Fruit fly (Drosophila melanogaster): ENCODE results near the gene cutlet.

The cutlet gene

dm6 chr2L:3703260-3703659 is 8.3 kb downstream of the cutlet start, which contains the start of gene CG2816 (continued):
- TF ChIP-seq sc (optimal IDR thresholded peaks at IDR 0.05) (no peak), sc (GFP tag; optimal IDR thresholded peaks at IDR 0.05) (no peak), CG10274 (GFP tag; optimal IDR thresholded peaks at IDR 0.05) (peak; percentile 88), Elba2 (GFP tag; optimal IDR thresholded peaks at IDR 0.05) (no peak), CG17385 (GFP tag; optimal IDR thresholded peaks at IDR 0.05) (peak; percentile 45), CG33557 (GFP tag; optimal IDR thresholded peaks at IDR 0.05) (no peak), CG18476 (GFP tag; optimal IDR thresholded peaks at IDR 0.05) (no peak), Nf-YB (GFP tag; optimal IDR thresholded peaks at IDR 0.05) (no peak), CG11247 (GFP tag; IDR thresholded peaks at IDR 0.05) (peak; percentile 89), CG18599 (GFP tag; optimal IDR thresholded peaks at IDR 0.05) (peak; percentile 61), NC2α (GFP tag; optimal IDR thresholded peaks at IDR 0.05) (no peak), CG1024 (GFP tag; IDR thresholded peaks at IDR 0.05) (no peak), zf30C (GFP tag; optimal IDR thresholded peaks at IDR 0.05) (no peak), CG17912 (GFP tag; optimal IDR thresholded peaks at IDR 0.05) (no peak), gcm (GFP tag; optimal IDR thresholded peaks at IDR 0.05) (no peak), CG33213 (GFP tag; optimal IDR thresholded peaks at IDR 0.05) (no peak), Doc3 (GFP tag; IDR thresholded peaks at IDR 0.05; ENCODE audit: partially characterized antibody) (no peak), YL-1 (GFP tag; optimal IDR thresholded peaks at IDR 0.05) (no peak), Awh (GFP tag; IDR thresholded peaks at IDR 0.05) (no peak), E2f2 (GFP tag; IDR thresholded peaks at IDR 0.05) (peak; percentile 41; the same call in 1 of the 2 replicates), CG34224 (GFP tag; IDR thresholded peaks at IDR 0.05; ENCODE audit: partially characterized antibody) (no peak), peb (GFP tag; IDR thresholded peaks at IDR 0.05) (no peak), ssp (GFP tag; IDR thresholded peaks at IDR 0.05) (no peak), btn (GFP tag; optimal IDR thresholded peaks at IDR 0.05) (no peak), Aef1 (GFP tag; IDR thresholded peaks at IDR 0.05) (peak; percentile 60; the same call in 2 of the 3 replicates), Med (GFP tag) (peak; percentile 91), cg (GFP tag; optimal IDR thresholded peaks at IDR 0.05) (no peak), Asciz (GFP tag; optimal IDR thresholded peaks at IDR 0.05) (no peak), CG9437 (GFP tag; optimal IDR thresholded peaks at IDR 0.05) (peak; percentile 16), CG11696 (GFP tag; IDR thresholded peaks at IDR 0.05) (no peak), zen2 (GFP tag; IDR thresholded peaks at IDR 0.05; ENCODE audit: partially characterized antibody) (no peak), CkIIα-i1 (GFP tag; IDR thresholded peaks at IDR 0.05) (no peak), wek (GFP tag; optimal IDR thresholded peaks at IDR 0.05) (no peak), onecut (GFP tag; IDR thresholded peaks at IDR 0.05) (no peak), HmgZ (tag; optimal IDR thresholded peaks at IDR 0.05) (peak; percentile 40), CG4282 (GFP tag; optimal IDR thresholded peaks at IDR 0.05) (peak; percentile 75), MTF-1 (GFP tag; optimal IDR thresholded peaks at IDR 0.05; ENCODE audit: borderline replicate concordance) (no peak), cad (GFP tag; optimal IDR thresholded peaks at IDR 0.05) (no peak), Oli (tag; optimal IDR thresholded peaks at IDR 0.05) (peak; percentile 42), CG8478 (optimal IDR thresholded peaks at IDR 0.05) (no peak), CG1233 (GFP tag; optimal IDR thresholded peaks at IDR 0.05) (no peak), ind (GFP tag; optimal IDR thresholded peaks at IDR 0.05) (peak; percentile 59), CG4360 (GFP tag; IDR thresholded peaks at IDR 0.05) (no peak), psq (GFP tag; optimal IDR thresholded peaks at IDR 0.05) (peak; percentile 18), Drgx (GFP tag; IDR thresholded peaks at IDR 0.05) (peak; percentile 92; the same call in 1 of the 2 replicates), CG4328 (GFP tag; optimal IDR thresholded peaks at IDR 0.05) (no peak), CG16863 (GFP tag; optimal IDR thresholded peaks at IDR 0.05) (peak; percentile 50), H15 (GFP tag; IDR thresholded peaks at IDR 0.05) (no peak), ac (GFP tag; optimal IDR thresholded peaks at IDR 0.05) (no peak), tio (GFP tag; optimal IDR thresholded peaks at IDR 0.05) (peak; percentile 36), bcd (GFP tag; optimal IDR thresholded peaks at IDR 0.05) (peak; percentile 38), CG4854 (GFP tag; optimal IDR thresholded peaks at IDR 0.05) (no peak)

Measured in whole organism, embryonic.